Fruit fly (Drosophila melanogaster): ENCODE data around the gene stai.

Gene stai

DNA sequence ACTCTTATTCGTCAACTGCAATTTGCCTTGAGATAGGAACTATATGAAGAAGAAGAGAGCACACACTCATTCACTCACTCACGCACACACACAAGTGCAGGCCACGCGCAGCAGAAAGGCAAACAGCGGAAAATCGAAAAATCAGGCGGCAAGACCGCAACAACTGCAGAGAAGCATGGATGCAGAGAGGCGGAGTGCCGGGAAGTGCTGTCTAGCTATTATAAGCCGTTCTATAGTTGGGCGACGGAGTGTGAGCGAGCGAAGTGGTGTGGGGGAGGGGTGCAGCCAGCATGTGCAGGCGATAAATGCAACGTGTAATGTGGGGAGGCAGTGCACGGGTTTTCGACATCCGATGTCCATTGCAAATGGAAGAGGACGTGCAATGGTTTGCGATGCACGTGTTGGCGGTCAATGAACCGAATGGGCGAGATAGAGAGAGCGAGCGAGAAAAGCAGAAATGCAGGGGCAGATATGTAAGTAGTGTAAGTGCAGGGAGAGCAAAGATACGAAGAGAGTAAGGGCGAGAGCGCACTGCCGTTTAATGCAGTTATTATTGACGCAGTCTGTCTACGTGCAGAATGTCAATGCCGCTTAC is 21.3 kb upstream of the stai start (continued):
- TF ChIP-seq gt (GFP tag; IDR thresholded peaks at IDR 0.05) (no peak), GATAe (GFP tag; conservative IDR thresholded peaks at IDR 0.05) (no peak), fd102C (GFP tag; optimal IDR thresholded peaks at IDR 0.05) (no peak), NK7.1 (GFP tag; optimal IDR thresholded peaks at IDR 0.05) (no peak), CG2712 (tag; optimal IDR thresholded peaks at IDR 0.05) (peak; percentile 17), NfI (GFP tag; optimal IDR thresholded peaks at IDR 0.05) (no peak), NFAT (GFP tag; IDR thresholded peaks at IDR 0.05) (no peak), CG14441 (GFP tag; IDR thresholded peaks at IDR 0.05) (no peak), CG7556 (GFP tag; optimal IDR thresholded peaks at IDR 0.05) (no peak), Camta (GFP tag; optimal IDR thresholded peaks at IDR 0.05) (no peak), CG31224 (GFP tag; IDR thresholded peaks at IDR 0.05) (no peak), Dp (GFP tag; optimal IDR thresholded peaks at IDR 0.05) (no peak), CG12071 (GFP tag; optimal IDR thresholded peaks at IDR 0.05) (no peak), CG10209 (GFP tag; optimal IDR thresholded peaks at IDR 0.05) (no peak), CG34376 (GFP tag; optimal IDR thresholded peaks at IDR 0.05) (no peak), H15 (GFP tag; IDR thresholded peaks at IDR 0.05) (no peak), pho (GFP tag; optimal IDR thresholded peaks at IDR 0.05) (no peak), ems (GFP tag; optimal IDR thresholded peaks at IDR 0.05) (no peak), tio (GFP tag; optimal IDR thresholded peaks at IDR 0.05) (no peak), CG9817 (tag; optimal IDR thresholded peaks at IDR 0.05) (no peak), Oaz (GFP tag; IDR thresholded peaks at IDR 0.05) (no peak), hbn (GFP tag; IDR thresholded peaks at IDR 0.05; ENCODE audit: partially characterized antibody) (no peak), CG11093 (GFP tag; IDR thresholded peaks at IDR 0.05) (no peak), CG3065 (GFP tag; optimal IDR thresholded peaks at IDR 0.05) (no peak), CG5180 (GFP tag; optimal IDR thresholded peaks at IDR 0.05) (peak; percentile 2), unc-4 (GFP tag; IDR thresholded peaks at IDR 0.05; ENCODE audit: partially characterized antibody) (no peak), CG4424 (GFP tag; optimal IDR thresholded peaks at IDR 0.05) (no peak), CG1792 (GFP tag; optimal IDR thresholded peaks at IDR 0.05) (no peak), Bgb (GFP tag; IDR thresholded peaks at IDR 0.05; ENCODE audit: partially characterized antibody) (peak; percentile 18; the same call in 1 of the 2 replicates), mirr (GFP tag; optimal IDR thresholded peaks at IDR 0.05) (no peak), klu (GFP tag; IDR thresholded peaks at IDR 0.05) (no peak), Fer1 (GFP tag; optimal IDR thresholded peaks at IDR 0.05) (no peak), CG11504 (tag; optimal IDR thresholded peaks at IDR 0.05) (no peak), CG7839 (tag; optimal IDR thresholded peaks at IDR 0.05) (no peak), Ravus (GFP tag; IDR thresholded peaks at IDR 0.05) (no peak), Eip74EF (GFP tag; optimal IDR thresholded peaks at IDR 0.05) (no peak), pita (GFP tag; optimal IDR thresholded peaks at IDR 0.05) (no peak), CG11695 (GFP tag; IDR thresholded peaks at IDR 0.05) (no peak), zen (tag; optimal IDR thresholded peaks at IDR 0.05) (peak; percentile 82), Ptx1 (GFP tag; IDR thresholded peaks at IDR 0.05) (no peak), bcd (GFP tag; optimal IDR thresholded peaks at IDR 0.05) (no peak), row (GFP tag; IDR thresholded peaks at IDR 0.05) (no peak), NC2α (GFP tag; optimal IDR thresholded peaks at IDR 0.05) (no peak), nerfin-2 (GFP tag; IDR thresholded peaks at IDR 0.05; ENCODE audit: partially characterized antibody) (no peak), CG18599 (GFP tag; optimal IDR thresholded peaks at IDR 0.05) (no peak), CG42726 (GFP tag; IDR thresholded peaks at IDR 0.05; ENCODE audit: partially characterized antibody) (peak; percentile 100), trem (tag; optimal IDR thresholded peaks at IDR 0.05) (no peak), sc (optimal IDR thresholded peaks at IDR 0.05) (no peak), sc (GFP tag; optimal IDR thresholded peaks at IDR 0.05) (no peak), CG5245 (GFP tag; optimal IDR thresholded peaks at IDR 0.05) (no peak), CG2889 (GFP tag; IDR thresholded peaks at IDR 0.05) (no peak)

All from whole organism, embryonic.